Worm (Caenorhabditis elegans) whole organism, mixed stage, embryonic: ENCODE results near the gene srx-113.

Experiments used
- blmp-1 ChIP-seq: fragments of 150-350 bp; optimal IDR thresholded peaks from 2 replicates; lab custom pipeline; 2014; ENCODE audit warnings: missing biosample characterization, missing genetic modification characterization
- ham-2 ChIP-seq: fragments of 200-800 bp; sonication (Bioruptor generic); optimal IDR thresholded peaks from 2 replicates; lab custom pipeline; 2018; ENCODE audit warnings: mild to moderate bottlenecking, missing genetic modification characterization, missing compliant biosample characterization
- lin-13 ChIP-seq: fragments of 150-350 bp; optimal IDR thresholded peaks from 2 replicates; lab custom pipeline; 2014; ENCODE audit warnings: missing biosample characterization, missing genetic modification characterization
- lin-32 ChIP-seq: fragments of 200-800 bp; sonication (Bioruptor generic); optimal IDR thresholded peaks from 2 replicates; lab custom pipeline; 2018; ENCODE audit warnings: mild to moderate bottlenecking, missing genetic modification characterization, missing compliant biosample characterization
- lsy-2 ChIP-seq: fragments of 150-350 bp; optimal IDR thresholded peaks from 2 replicates; lab custom pipeline; 2014; ENCODE audit warnings: missing biosample characterization, missing genetic modification characterization
- nhr-12 ChIP-seq: fragments of 150-350 bp; optimal IDR thresholded peaks from 2 replicates; lab custom pipeline; 2014; ENCODE audit warnings: missing biosample characterization, missing genetic modification characterization
- nhr-237 ChIP-seq: fragments of 150-350 bp; optimal IDR thresholded peaks from 2 replicates; lab custom pipeline; 2014; ENCODE audit warnings: missing biosample characterization, missing genetic modification characterization
- sem-2 ChIP-seq: fragments of 200-800 bp; sonication (Bioruptor generic); optimal IDR thresholded peaks from 2 replicates; lab custom pipeline; 2018; ENCODE audit warnings: mild to moderate bottlenecking, missing genetic modification characterization, missing compliant biosample characterization
- unc-62 ChIP-seq: fragments of 150-350 bp; optimal IDR thresholded peaks from 2 replicates; lab custom pipeline; 2014; ENCODE audit warnings: missing biosample characterization, missing genetic modification reagents, missing genetic modification characterization

DNA sequence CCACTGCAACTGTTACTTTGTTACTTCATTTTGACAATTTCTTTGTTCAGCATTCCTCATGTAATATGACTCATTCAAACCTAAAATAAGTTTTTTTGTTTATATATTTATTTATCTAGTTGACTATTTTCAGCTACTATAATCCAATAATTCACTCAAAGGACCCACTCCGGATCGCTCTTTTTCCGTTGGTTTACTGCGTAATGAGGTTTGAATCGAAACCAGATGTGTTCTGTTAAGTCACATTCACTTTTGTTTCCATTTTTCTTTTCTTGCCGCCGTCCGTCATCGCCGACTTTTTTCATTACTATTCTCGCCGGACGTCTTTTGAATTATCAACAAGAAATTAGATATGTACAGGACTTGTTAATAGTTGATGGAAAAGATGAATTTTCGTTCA lies 31.4 kb upstream of the srx-113 start:
- TF ChIP-seq lsy-2 (tag; lab: Kevin White, UChicago), result no peak
- no peak for TF ChIP-seq lin-13 (tag; lab: Kevin White, UChicago)
- no peak for TF ChIP-seq nhr-12 (tag; lab: Kevin White, UChicago)
- TF ChIP-seq unc-62 (GFP tag; lab: Kevin White, UChicago), result no peak
- no peak for TF ChIP-seq sem-2 (GFP tag; lab: Kevin White, UChicago)
- TF ChIP-seq blmp-1 (tag; lab: Kevin White, UChicago), result no peak
- TF ChIP-seq nhr-237, result no peak
- no peak for TF ChIP-seq lin-32
- no peak for TF ChIP-seq ham-2 (GFP tag; lab: Kevin White, UChicago)
